Worm (Caenorhabditis elegans) whole organism, young adult: ENCODE results near the gene oac-54.

Experiments used
- B0019.2 ChIP-seq: fragments of 200-800 bp; sonication (Bioruptor generic); conservative IDR thresholded peaks from 2 replicates; pipeline ENCODE4 v1.3.6; 2022; ENCODE audit warnings: missing genetic modification reagents, missing genetic modification characterization, missing compliant biosample characterization
- B0035.1 ChIP-seq: sonication (generic microtip); optimal IDR thresholded peaks from 2 replicates; lab custom pipeline; 2016; ENCODE audit warnings: missing genetic modification characterization, mild to moderate bottlenecking, missing compliant biosample characterization, missing genotype, missing genetic modification reagents
- K12H6.12 ChIP-seq: fragments of 200-800 bp; sonication (Bioruptor generic); optimal IDR thresholded peaks from 2 replicates; lab custom pipeline; 2018; ENCODE audit warnings: mild to moderate bottlenecking, missing genetic modification characterization, missing compliant biosample characterization
- T26A5.8 ChIP-seq: sonication (generic microtip); optimal IDR thresholded peaks from 2 replicates; lab custom pipeline; 2016; ENCODE audit warnings: missing genetic modification characterization, missing compliant biosample characterization
- Y79H2A.3 ChIP-seq: fragments of 200-800 bp; sonication (Bioruptor generic); conservative IDR thresholded peaks from 2 replicates; pipeline ENCODE4 v1.3.6; 2022; ENCODE audit warnings: missing genetic modification reagents, missing genetic modification characterization, missing compliant biosample characterization
- ZK185.1 ChIP-seq: sonication (generic microtip); optimal IDR thresholded peaks from 2 replicates; lab custom pipeline; 2016; ENCODE audit warnings: mild to moderate bottlenecking, missing genetic modification characterization, missing compliant biosample characterization; ENCODE audit not compliant: poor library complexity, severe bottlenecking
- akir-1 ChIP-seq: fragments of 200-800 bp; sonication (Bioruptor generic); optimal IDR thresholded peaks from 2 replicates; lab custom pipeline; 2018; ENCODE audit warnings: mild to moderate bottlenecking, missing genetic modification characterization, moderate library complexity, missing compliant biosample characterization
- athp-1 ChIP-seq: sonication (generic microtip); optimal IDR thresholded peaks from 2 replicates; lab custom pipeline; 2017; ENCODE audit warnings: mild to moderate bottlenecking, missing genetic modification characterization, missing compliant biosample characterization
- attf-3 ChIP-seq: fragments of 200-800 bp; sonication (Bioruptor generic); conservative IDR thresholded peaks from 2 replicates; pipeline ENCODE4 v1.3.6; 2022; ENCODE audit warnings: missing genetic modification reagents, missing genetic modification characterization, missing compliant biosample characterization
- attf-6 ChIP-seq: fragments of 200-800 bp; sonication (Bioruptor generic); IDR thresholded peaks from 2 replicates; pipeline ENCODE4 v1.3.6; 2022; ENCODE audit warnings: missing genetic modification reagents, missing genetic modification characterization, missing compliant biosample characterization
- ceh-27 ChIP-seq: fragments of 200-800 bp; sonication (Bioruptor generic); optimal IDR thresholded peaks from 2 replicates; lab custom pipeline; 2018; ENCODE audit warnings: mild to moderate bottlenecking, missing genetic modification characterization, moderate library complexity, missing compliant biosample characterization
- ceh-40 ChIP-seq: fragments of 200-800 bp; sonication (Bioruptor generic); IDR thresholded peaks from 2 replicates; pipeline ENCODE4 v1.3.6; 2022; ENCODE audit warnings: missing genetic modification characterization, missing compliant biosample characterization
- ceh-58 ChIP-seq: fragments of 200-800 bp; sonication (Bioruptor generic); IDR thresholded peaks from 2 replicates; pipeline ENCODE4 v1.3.6; 2022; ENCODE audit warnings: missing genetic modification characterization, missing compliant biosample characterization
- chd-7 ChIP-seq: sonication (generic microtip); optimal IDR thresholded peaks from 2 replicates; lab custom pipeline; 2016; ENCODE audit warnings: mild to moderate bottlenecking, missing genetic modification characterization, moderate library complexity, missing compliant biosample characterization
- dpff-1 ChIP-seq: sonication (generic microtip); optimal IDR thresholded peaks from 2 replicates; lab custom pipeline; 2017; ENCODE audit warnings: mild to moderate bottlenecking, missing genetic modification characterization, missing compliant biosample characterization
- dpl-1 ChIP-seq: fragments of 150-350 bp; optimal IDR thresholded peaks from 2 replicates; lab custom pipeline; 2014; ENCODE audit warnings: missing biosample characterization, missing genetic modification reagents, missing genetic modification characterization
- egl-18 ChIP-seq: fragments of 200-800 bp; sonication (Bioruptor generic); IDR thresholded peaks from 2 replicates; pipeline ENCODE4 v1.3.6; 2022; ENCODE audit warnings: missing genetic modification reagents, missing genetic modification characterization, missing compliant biosample characterization
- egrh-3 ChIP-seq: fragments of 200-800 bp; sonication (Bioruptor generic); IDR thresholded peaks from 2 replicates; pipeline ENCODE4 v1.3.6; 2022; ENCODE audit warnings: missing genetic modification reagents, missing genetic modification characterization, missing compliant biosample characterization
- ekl-4 ChIP-seq: fragments of 200-800 bp; sonication (Bioruptor generic); IDR thresholded peaks from 2 replicates; pipeline ENCODE4 v1.3.6; 2022; ENCODE audit warnings: missing genetic modification reagents, missing genetic modification characterization, missing compliant biosample characterization
- hlh-12 ChIP-seq: sonication (generic microtip); optimal IDR thresholded peaks from 2 replicates; lab custom pipeline; 2016; ENCODE audit warnings: missing genetic modification characterization, missing compliant biosample characterization
- hlh-26 ChIP-seq: fragments of 200-800 bp; sonication (Bioruptor generic); conservative IDR thresholded peaks from 2 replicates; pipeline ENCODE4 v1.3.6; 2022; ENCODE audit warnings: missing genetic modification reagents, missing genetic modification characterization, missing compliant biosample characterization
- hmg-1.2 ChIP-seq: fragments of 200-800 bp; sonication (Bioruptor generic); IDR thresholded peaks from 2 replicates; pipeline ENCODE4 v1.3.6; 2022; ENCODE audit warnings: missing genetic modification reagents, missing genetic modification characterization, missing compliant biosample characterization
- lin-35 ChIP-seq, 3 experiments: fragments of 150-350 bp in 2 of 3; sonication (generic microtip) in 1 of 3; optimal IDR thresholded peaks; 2 replicates each; lab custom pipeline; 2014 to 2018; ENCODE audit warnings: missing biosample characterization in 3 of 3, missing genetic modification characterization in 3 of 3, missing genetic modification reagents in 3 of 3
- lin-54 ChIP-seq: fragments of 200-800 bp; sonication (Bioruptor generic); optimal IDR thresholded peaks from 2 replicates; lab custom pipeline; 2018; ENCODE audit warnings: mild to moderate bottlenecking, missing genetic modification characterization, missing compliant biosample characterization
- lsl-1 ChIP-seq: fragments of 200-800 bp; sonication (Bioruptor generic); optimal IDR thresholded peaks from 2 replicates; lab custom pipeline; 2018; ENCODE audit warnings: mild to moderate bottlenecking, missing genetic modification characterization, moderate library complexity, missing compliant biosample characterization
- madf-6 ChIP-seq: fragments of 200-800 bp; sonication (Bioruptor generic); IDR thresholded peaks from 2 replicates; pipeline ENCODE4 v1.3.6; 2022; ENCODE audit warnings: missing genetic modification reagents, missing genetic modification characterization, missing compliant biosample characterization
- mes-4 ChIP-seq: sonication (generic microtip); optimal IDR thresholded peaks from 2 replicates; lab custom pipeline; 2016; ENCODE audit warnings: missing genotype, missing genetic modification characterization, missing compliant biosample characterization
- nfyb-1 ChIP-seq: fragments of 200-800 bp; sonication (Bioruptor generic); IDR thresholded peaks from 2 replicates; pipeline ENCODE4 v1.3.6; 2022; ENCODE audit warnings: missing genetic modification reagents, missing genetic modification characterization, missing compliant biosample characterization
- nhr-27 ChIP-seq: fragments of 200-800 bp; sonication (Bioruptor generic); optimal IDR thresholded peaks from 2 replicates; lab custom pipeline; 2018; ENCODE audit warnings: mild to moderate bottlenecking, missing genetic modification characterization, moderate library complexity, missing compliant biosample characterization
- nhr-80 ChIP-seq: sonication (generic microtip); optimal IDR thresholded peaks from 2 replicates; lab custom pipeline; 2016; ENCODE audit warnings: missing genetic modification characterization, missing compliant biosample characterization
- rcor-1 ChIP-seq: fragments of 200-800 bp; sonication (Bioruptor generic); IDR thresholded peaks from 2 replicates; pipeline ENCODE4 v1.3.6; 2022; ENCODE audit warnings: missing genetic modification reagents, missing genetic modification characterization, missing compliant biosample characterization
- sea-2 ChIP-seq: fragments of 200-800 bp; sonication (Bioruptor generic); IDR thresholded peaks from 2 replicates; pipeline ENCODE4 v1.3.6; 2022; ENCODE audit warnings: missing genetic modification characterization, missing compliant biosample characterization
- snpc-1.3 ChIP-seq: sonication (generic microtip); optimal IDR thresholded peaks from 2 replicates; lab custom pipeline; 2017; ENCODE audit warnings: missing genetic modification characterization, mild to moderate bottlenecking, missing compliant biosample characterization, antibody characterized with exemption, moderate library complexity, missing genotype, missing genetic modification reagents; ENCODE audit not compliant: insufficient read depth
- snpc-3.4 ChIP-seq: sonication (generic microtip); optimal IDR thresholded peaks from 2 replicates; lab custom pipeline; 2017; ENCODE audit warnings: missing genetic modification characterization, mild to moderate bottlenecking, missing compliant biosample characterization, antibody characterized with exemption, moderate library complexity, missing genotype, missing genetic modification reagents
- snpc-4 ChIP-seq, 5 experiments: fragments of 150-350 bp in 1 of 5; sonication (generic microtip) in 4 of 5; optimal IDR thresholded peaks; 2 replicates each; lab custom pipeline; 2014 to 2018; ENCODE audit warnings: missing genetic modification characterization in 5 of 5, missing biosample characterization in 3 of 5, antibody characterized with exemption in 2 of 5, mild to moderate bottlenecking in 2 of 5, missing compliant biosample characterization in 2 of 5, missing genotype in 2 of 5, moderate library complexity in 2 of 5, missing genetic modification reagents in 1 of 5
- tlf-1 ChIP-seq: fragments of 200-800 bp; sonication (Bioruptor generic); optimal IDR thresholded peaks from 2 replicates; lab custom pipeline; 2018; ENCODE audit warnings: mild to moderate bottlenecking, missing genetic modification characterization, missing compliant biosample characterization
- unc-62 ChIP-seq: fragments of 150-350 bp; optimal IDR thresholded peaks from 2 replicates; lab custom pipeline; 2014; ENCODE audit warnings: missing biosample characterization, missing genetic modification reagents, missing genetic modification characterization
- xnd-1 ChIP-seq: sonication (generic microtip); optimal IDR thresholded peaks from 2 replicates; lab custom pipeline; 2016; ENCODE audit warnings: missing genotype, missing genetic modification reagents, missing genetic modification characterization, missing compliant biosample characterization
- ztf-28 ChIP-seq: fragments of 200-800 bp; sonication (Bioruptor generic); IDR thresholded peaks from 2 replicates; pipeline ENCODE4 v1.3.6; 2022; ENCODE audit warnings: missing genetic modification reagents, missing genetic modification characterization, missing compliant biosample characterization
- ztf-3 ChIP-seq: fragments of 200-800 bp; sonication (Bioruptor generic); optimal IDR thresholded peaks from 2 replicates; lab custom pipeline; 2018; ENCODE audit warnings: mild to moderate bottlenecking, missing genetic modification characterization, missing compliant biosample characterization
- ztf-6 ChIP-seq: fragments of 200-800 bp; sonication (Bioruptor generic); IDR thresholded peaks from 2 replicates; pipeline ENCODE4 v1.3.6; 2022; ENCODE audit warnings: missing genetic modification reagents, missing genetic modification characterization, missing compliant biosample characterization

Gene oac-54

DNA sequence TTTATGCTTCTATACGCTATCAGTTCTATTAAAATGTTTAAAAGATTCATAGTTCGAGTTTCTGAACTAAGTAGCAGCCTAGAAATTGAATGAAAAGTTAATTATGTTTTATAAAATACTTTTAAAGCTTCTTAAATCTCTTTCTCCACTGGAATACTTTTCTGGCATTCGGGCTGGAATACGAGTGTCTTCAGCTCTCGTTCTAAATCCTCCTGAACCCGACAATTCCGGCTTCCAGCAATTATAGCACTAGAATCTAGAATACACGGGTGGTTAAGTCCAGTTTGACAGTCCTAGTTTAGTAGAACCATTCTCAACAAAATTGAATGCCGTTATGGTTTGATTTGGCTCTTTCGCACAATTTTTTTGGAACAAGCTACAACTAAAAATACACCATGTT is 25.6 kb upstream of the oac-54 start:
- TF ChIP-seq egl-18 (GFP tag; lab: Robert Waterston, UW) (no peak), chd-7 (tag; lab: Kevin White, UChicago) (peak; percentile 38)

DNA sequence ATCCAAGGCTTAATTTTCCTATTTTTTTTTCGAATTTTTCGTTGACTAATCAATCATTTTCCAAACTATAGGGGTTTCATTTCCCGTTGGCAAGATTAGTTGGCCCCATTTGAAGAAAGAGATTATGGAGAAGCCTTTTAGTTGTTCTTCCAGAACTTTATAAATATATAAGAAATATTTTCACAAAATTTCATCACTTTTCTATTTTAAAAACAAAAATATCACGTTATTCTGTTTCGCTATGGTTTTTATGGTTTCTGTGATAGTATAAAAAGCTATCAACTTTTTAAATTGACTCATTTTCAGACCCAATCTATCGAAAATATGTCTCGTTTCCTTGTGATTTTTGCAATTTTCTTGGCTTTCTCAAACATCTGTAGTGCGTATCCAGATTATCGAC is 22.0 kb upstream of the oac-54 start, which contains the start of gene nlp-78:
TSS of gene nlp-78 (plus strand) at position 301 of the 400 bp plus-strand sequence.
- TF ChIP-seq Y79H2A.3 (GFP tag; lab: Robert Waterston, UW) = no peak
- TF ChIP-seq ztf-6 = no peak
- TF ChIP-seq snpc-3.4 = no peak
- no peak for TF ChIP-seq snpc-4 (GFP tag; optimal IDR thresholded peaks at IDR 0.05; lab: Kevin White, UChicago)
- no peak for TF ChIP-seq snpc-4 (tag; optimal IDR thresholded peaks at IDR 0.05; lab: Kevin White, UChicago)
- no peak for TF ChIP-seq K12H6.12 (tag; lab: Kevin White, UChicago)
- TF ChIP-seq tlf-1 = no peak
- no peak for TF ChIP-seq akir-1 (GFP tag; lab: Kevin White, UChicago)
- no peak for TF ChIP-seq unc-62
- no peak for TF ChIP-seq B0019.2
- no peak for TF ChIP-seq ekl-4 (GFP tag; lab: Robert Waterston, UW)
- no peak for TF ChIP-seq mes-4 (tag; lab: Kevin White, UChicago)
- TF ChIP-seq snpc-1.3 (tag; lab: Kevin White, UChicago) = no peak
- no peak for TF ChIP-seq dpl-1 (GFP tag; lab: Kevin White, UChicago)
- no peak for TF ChIP-seq hlh-12
- no peak for TF ChIP-seq ztf-3
- TF ChIP-seq dpff-1 (tag; lab: Kevin White, UChicago) = no peak
- TF ChIP-seq ceh-58 (GFP tag; lab: Robert Waterston, UW) = no peak
- TF ChIP-seq lin-54 (GFP tag; lab: Kevin White, UChicago) = no peak
- TF ChIP-seq ztf-28 = no peak

DNA sequence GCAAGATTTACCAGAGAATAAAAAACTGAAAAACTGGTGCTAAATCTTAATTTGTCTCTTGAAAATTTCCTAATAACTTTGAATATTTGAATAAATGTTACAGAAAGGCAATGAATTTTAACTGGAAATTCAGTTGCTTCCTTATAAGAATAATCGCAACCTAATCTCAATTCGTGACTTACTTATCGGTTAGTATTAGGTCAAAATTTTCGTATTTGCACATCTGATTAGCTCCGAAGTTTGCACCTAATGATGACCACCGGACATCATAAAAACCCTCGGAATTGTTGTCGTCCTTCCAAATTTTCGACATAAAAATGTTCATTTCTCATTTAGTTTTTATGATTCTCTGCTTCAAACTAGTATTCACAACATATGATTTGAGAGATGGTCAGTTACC is 20.1 kb upstream of the oac-54 start, which contains the start of gene C16D2.3:
TSS of gene C16D2.3 (plus strand) at position 301 of the 400 bp plus-strand sequence.
- TF ChIP-seq ceh-40 (GFP tag; lab: Robert Waterston, UW) (no peak), sea-2 (no peak), Y79H2A.3 (GFP tag; lab: Robert Waterston, UW) (no peak)

DNA sequence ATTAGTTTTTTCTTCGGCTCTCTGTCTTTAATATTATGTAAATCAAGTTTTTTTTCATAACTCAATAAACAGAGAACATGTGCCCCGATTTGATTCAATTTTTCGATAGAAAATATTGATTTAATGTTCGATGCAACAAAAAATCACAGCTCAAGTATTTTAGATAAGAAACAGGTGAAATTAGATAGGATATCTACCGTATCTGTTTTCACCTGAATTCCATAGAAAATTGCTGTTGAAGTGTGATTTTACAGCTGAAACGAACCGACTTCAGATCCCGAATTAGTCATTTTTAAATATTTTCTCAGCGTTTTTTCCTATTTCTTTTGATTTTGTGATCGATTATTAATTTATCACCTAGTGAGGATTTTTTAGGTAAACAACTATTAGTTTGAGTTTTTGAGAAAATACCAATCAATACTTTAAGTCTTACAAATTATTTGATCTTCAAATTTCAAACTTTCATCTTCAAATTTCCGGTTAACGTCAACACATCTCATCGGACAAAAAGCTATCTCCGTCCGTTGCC is 18.7 kb upstream of the oac-54 start, which contains the start of gene Y9C2UA.1:
TSS of gene Y9C2UA.1 (plus strand) at position 479 of the 529 bp plus-strand sequence.
- TF ChIP-seq egrh-3 (no peak), lin-35 (GFP tag; optimal IDR thresholded peaks at IDR 0.05; lab: Kevin White, UChicago) (no peak), T26A5.8 (tag; lab: Kevin White, UChicago) (no peak)

DNA sequence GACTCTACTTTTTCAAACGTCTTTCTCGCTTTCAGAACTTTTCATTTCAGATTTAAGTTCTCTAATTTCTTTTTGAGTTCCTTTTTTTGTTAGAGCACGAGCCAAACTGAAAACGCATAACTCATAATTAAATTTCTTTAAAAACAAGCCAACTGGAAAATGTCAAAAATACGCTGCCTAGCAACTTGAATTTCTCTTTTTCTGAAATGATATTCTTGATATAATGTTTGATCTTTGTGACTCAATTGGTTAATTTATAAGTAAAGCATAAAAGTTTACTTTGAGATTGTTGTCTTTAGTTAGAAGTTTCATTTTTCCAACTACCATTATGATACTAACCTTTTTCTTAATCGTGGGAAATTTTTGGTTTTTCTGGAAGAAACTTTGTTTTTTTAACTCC is 16.8 kb upstream of the oac-54 start:
- TF ChIP-seq ztf-3 (no peak), ceh-27 (GFP tag; lab: Kevin White, UChicago) (no peak), ZK185.1 (no peak), nfyb-1 (GFP tag; lab: Robert Waterston, UW) (no peak), hlh-26 (GFP tag; lab: Robert Waterston, UW) (no peak)

DNA sequence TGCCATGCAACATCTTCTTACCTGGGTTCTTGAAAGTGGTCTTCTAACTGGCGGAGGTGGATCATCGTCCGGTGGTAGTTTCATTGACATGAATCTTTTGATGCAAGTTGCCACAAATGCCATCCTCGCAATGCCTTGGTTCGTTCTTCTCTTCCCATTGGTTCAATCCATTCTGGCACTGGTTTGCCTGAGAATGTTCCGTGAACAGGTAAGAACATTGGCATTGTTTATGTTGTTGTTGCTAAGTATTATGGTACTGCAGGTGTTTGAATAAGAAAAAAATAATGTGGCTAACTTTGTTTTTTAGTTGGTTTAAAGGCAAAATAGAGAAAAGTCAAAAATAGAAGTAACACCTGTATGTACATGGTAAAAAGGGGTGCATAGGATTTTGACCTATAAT is 14.1 kb upstream of the oac-54 start:
- TF ChIP-seq B0035.1 (tag; lab: Kevin White, UChicago) = no peak
- TF ChIP-seq attf-3 (GFP tag; lab: Robert Waterston, UW) = no peak
- TF ChIP-seq madf-6 = no peak
- no peak for TF ChIP-seq lsl-1 (GFP tag; lab: Kevin White, UChicago)
- TF ChIP-seq nhr-27 (tag; lab: Kevin White, UChicago) = no peak
- no peak for TF ChIP-seq xnd-1 (tag; lab: Kevin White, UChicago)
- TF ChIP-seq ceh-27 (GFP tag; lab: Kevin White, UChicago) = no peak
- TF ChIP-seq lin-35 (GFP tag; optimal IDR thresholded peaks at IDR 0.05; lab: Kevin White, UChicago) = no peak
- TF ChIP-seq ekl-4 (GFP tag; lab: Robert Waterston, UW) = no peak
- TF ChIP-seq attf-6 (GFP tag; lab: Robert Waterston, UW) = no peak
- TF ChIP-seq hmg-1.2 = no peak
- no peak for TF ChIP-seq athp-1 (tag; lab: Kevin White, UChicago)
- TF ChIP-seq rcor-1 = no peak
- TF ChIP-seq nhr-80 (tag; lab: Kevin White, UChicago) = no peak
